Worm (Caenorhabditis elegans): ENCODE data around the gene math-1.
"Not testable (repeated sequence)": the region's sequence is repeated elsewhere in the genome, so short reads cannot be mapped to it uniquely, and the experiment has no call there.

The math-1 gene

ce11 chrII:2075513-2075912 lies 29.1 kb upstream of the math-1 start, which contains the start of gene F07E5.8:
TSS of gene F07E5.8 (minus strand) at chrII:2075613.
- no peak for TF ChIP-seq mdl-1 (tag; optimal IDR thresholded peaks at IDR 0.05)
- TF ChIP-seq hlh-4 (tag; optimal IDR thresholded peaks at IDR 0.05): no peak

ce11 chrII:2071429-2071828 lies 25.0 kb upstream of the math-1 start, which contains the start of gene F07E5.7:
TSS of gene F07E5.7 (minus strand) at chrII:2071529.
- TF ChIP-seq mab-9 (GFP tag; IDR thresholded peaks at IDR 0.05): no peak
- peak; percentile 39 for TF ChIP-seq blmp-1 (tag; optimal IDR thresholded peaks at IDR 0.05)

- TF ChIP-seq efl-1 (optimal IDR thresholded peaks at IDR 0.05): not testable (repeated sequence)
- peak in 1 of 2 experiments; percentile 60 for TF ChIP-seq efl-1 (GFP tag; optimal IDR thresholded peaks at IDR 0.05 in 1 of 2)
These were observed 21.1 kb upstream of the math-1 start, which contains the start of gene F07E5.12 for ce11 chrII:2067451-2068021. TSS of gene F07E5.12 (plus strand) at chrII:2067971.

DNA sequence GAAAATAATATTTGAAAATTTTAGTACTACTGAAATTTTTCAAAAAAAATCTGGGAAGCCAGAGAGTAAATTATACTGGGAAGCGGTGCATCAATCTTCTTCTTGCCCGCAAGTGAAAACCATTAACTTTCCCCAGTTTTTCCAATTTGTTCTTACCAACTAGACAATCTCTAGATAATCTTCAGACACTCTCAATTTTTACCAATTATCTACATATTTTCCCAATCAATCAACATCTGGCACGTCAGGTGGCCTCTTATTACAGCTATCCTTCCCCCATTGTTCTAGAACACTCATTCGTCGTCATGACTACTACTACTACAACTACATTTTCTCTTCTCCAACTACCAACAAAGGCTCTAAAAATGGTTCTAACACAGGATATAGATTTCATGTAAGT lies 18.0 kb upstream of the math-1 start, which contains the start of gene fbxb-6:
fbxb-6 (plus strand) TSS at position 301 of the 400 bp plus-strand sequence.
- TF ChIP-seq nhr-76 (tag; optimal IDR thresholded peaks at IDR 0.05): no peak
- no peak for TF ChIP-seq efl-1 (optimal IDR thresholded peaks at IDR 0.05)
- peak in 1 of 2 experiments; percentile 68 for TF ChIP-seq efl-1 (GFP tag; optimal IDR thresholded peaks at IDR 0.05 in 1 of 2)

DNA sequence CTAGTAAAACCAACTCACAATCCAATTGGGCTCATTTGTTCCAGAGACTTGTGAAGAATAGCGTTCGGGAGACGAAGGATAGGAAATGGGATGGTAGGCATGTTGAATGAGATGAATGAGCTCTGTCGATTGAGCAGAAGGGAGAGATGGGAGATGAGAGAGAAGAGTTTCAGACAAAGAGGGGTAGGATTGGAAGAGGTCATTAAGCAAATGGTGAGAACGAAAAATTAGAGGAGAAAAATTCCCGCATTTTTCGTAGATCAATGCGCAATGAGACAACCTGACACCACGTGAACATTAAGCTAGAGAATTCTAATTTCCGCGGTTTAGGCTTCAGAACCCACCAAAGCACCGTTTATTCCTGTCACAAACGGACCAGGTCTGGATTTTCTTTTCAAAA lies 17.5 kb upstream of the math-1 start, which contains the start of gene F07E5.13:
F07E5.13 (minus strand) TSS at position 101 of the 400 bp plus-strand sequence.
- TF ChIP-seq sup-37 (GFP tag; optimal IDR thresholded peaks at IDR 0.05) (no peak), egl-27 (tag; optimal IDR thresholded peaks at IDR 0.05) (no peak), tlp-1 (tag; optimal IDR thresholded peaks at IDR 0.05) (no peak), hlh-4 (tag; optimal IDR thresholded peaks at IDR 0.05) (no peak), rnt-1 (tag; optimal IDR thresholded peaks at IDR 0.05) (no peak), unc-30 (tag; optimal IDR thresholded peaks at IDR 0.05) (no peak), zag-1 (tag; optimal IDR thresholded peaks at IDR 0.05) (no peak), ztf-11 (tag; optimal IDR thresholded peaks at IDR 0.05) (no peak), unc-86 (tag; optimal IDR thresholded peaks at IDR 0.05) (no peak)

- TF ChIP-seq lin-15B (tag; optimal IDR thresholded peaks at IDR 0.05): peak; percentile 41
- TF ChIP-seq ets-5 (GFP tag; IDR thresholded peaks at IDR 0.05): no peak
- no peak for TF ChIP-seq grh-1 (GFP tag; IDR thresholded peaks at IDR 0.05)
- TF ChIP-seq snu-23 (GFP tag; optimal IDR thresholded peaks at IDR 0.05): no peak
- peak; percentile 68 for TF ChIP-seq nhr-85 (tag)
- no peak for TF ChIP-seq pqm-1 (tag; optimal IDR thresholded peaks at IDR 0.05)
- TF ChIP-seq nhr-237 (tag; optimal IDR thresholded peaks at IDR 0.05): no peak
- TF ChIP-seq skn-1 (tag; optimal IDR thresholded peaks at IDR 0.05): peak; percentile 55
- TF ChIP-seq fkh-10 (GFP tag; optimal IDR thresholded peaks at IDR 0.05): no peak
- TF ChIP-seq nhr-84 (tag; optimal IDR thresholded peaks at IDR 0.05): no peak
- TF ChIP-seq elt-2 (tag; optimal IDR thresholded peaks at IDR 0.05): peak; percentile 28
- peak; percentile 14 for TF ChIP-seq nhr-11 (tag; optimal IDR thresholded peaks at IDR 0.05)
- no peak for TF ChIP-seq nhr-77 (tag; optimal IDR thresholded peaks at IDR 0.05)
- no peak for TF ChIP-seq alr-1 (tag; optimal IDR thresholded peaks at IDR 0.05; ENCODE audit: borderline replicate concordance)
- TF ChIP-seq unc-30 (tag; optimal IDR thresholded peaks at IDR 0.05): no peak
- TF ChIP-seq blmp-1 (tag; optimal IDR thresholded peaks at IDR 0.05): peak; percentile 13
- TF ChIP-seq lir-3 (tag; optimal IDR thresholded peaks at IDR 0.05; ENCODE audit: poor library complexity): no peak
- peak; percentile 49 for TF ChIP-seq nhr-19 (GFP tag; conservative IDR thresholded peaks at IDR 0.05)
- TF ChIP-seq efl-1 (optimal IDR thresholded peaks at IDR 0.05): peak; percentile 75 to 78
- peak; percentile 75 to 97 for TF ChIP-seq efl-1 (GFP tag; optimal IDR thresholded peaks at IDR 0.05 in 1 of 2)
- no peak for TF ChIP-seq C34B4.2 (tag; optimal IDR thresholded peaks at IDR 0.05)
- TF ChIP-seq tlp-1 (tag; optimal IDR thresholded peaks at IDR 0.05): no peak
- peak; percentile 45 for TF ChIP-seq xbp-1 (tag; optimal IDR thresholded peaks at IDR 0.05)
- TF ChIP-seq ceh-8 (GFP tag; optimal IDR thresholded peaks at IDR 0.05): no peak
- no peak for TF ChIP-seq hlh-4 (tag; optimal IDR thresholded peaks at IDR 0.05)
- TF ChIP-seq nhr-76 (tag; optimal IDR thresholded peaks at IDR 0.05): no peak
- peak; percentile 27 for TF ChIP-seq vab-15 (tag; optimal IDR thresholded peaks at IDR 0.05)
- TF ChIP-seq hpl-2 (GFP tag; optimal IDR thresholded peaks at IDR 0.05): no peak
- TF ChIP-seq ceh-63 (GFP tag; optimal IDR thresholded peaks at IDR 0.05): no peak
- TF ChIP-seq ces-1 (GFP tag; optimal IDR thresholded peaks at IDR 0.05): no peak
- no peak for TF ChIP-seq tbx-2 (tag; optimal IDR thresholded peaks at IDR 0.05)
- TF ChIP-seq efl-3 (GFP tag; optimal IDR thresholded peaks at IDR 0.05): no peak
These were observed 12.5 kb upstream of the math-1 start, which contains the start of gene F07E5.5 for ce11 chrII:2058985-2059384. TSS of gene F07E5.5 (minus strand) at chrII:2059070.
